Fruit fly (Drosophila melanogaster) whole organism, prepupa: Measurements from ENCODE around the gene nonA-l.

Experiments
- Blimp-1 ChIP-seq: fragments of 200-800 bp; sonication (Bioruptor generic); optimal IDR thresholded peaks from 3 replicates; lab custom pipeline; 2017; ENCODE audit warnings: missing biosample characterization, missing genetic modification characterization, mild to moderate bottlenecking, moderate library complexity, missing genetic modification reagents
- CG10631 ChIP-seq: fragments of 200-800 bp; sonication (Bioruptor generic); optimal IDR thresholded peaks from 2 replicates; lab custom pipeline; 2016; ENCODE audit warnings: missing biosample characterization, missing genetic modification characterization
- CG11294 ChIP-seq: fragments of 200-800 bp; sonication (Bioruptor generic); IDR thresholded peaks from 2 replicates; pipeline ENCODE4 v1.3.6; 2022; ENCODE audit warnings: missing biosample characterization, missing genetic modification characterization
- CG11762 ChIP-seq: fragments of 200-800 bp; sonication (Bioruptor generic); optimal IDR thresholded peaks from 3 replicates; lab custom pipeline; 2016; ENCODE audit warnings: missing biosample characterization, missing genetic modification characterization; ENCODE audit not compliant: insufficient read depth
- CG15336 ChIP-seq: fragments of 200-800 bp; sonication (Bioruptor generic); IDR thresholded peaks from 2 replicates; pipeline ENCODE4 v1.3.6; 2022; ENCODE audit warnings: missing biosample characterization, missing genetic modification characterization
- CG16779 ChIP-seq: fragments of 200-800 bp; sonication (Bioruptor generic); optimal IDR thresholded peaks from 3 replicates; lab custom pipeline; 2017; ENCODE audit warnings: missing biosample characterization, mild to moderate bottlenecking, missing genetic modification characterization
- CG3032 ChIP-seq: fragments of 200-800 bp; optimal IDR thresholded peaks from 2 replicates; lab custom pipeline; 2019; ENCODE audit warnings: missing biosample characterization, mild to moderate bottlenecking, missing genetic modification characterization, moderate library complexity
- CG32006 ChIP-seq: fragments of 200-800 bp; sonication (Bioruptor generic); optimal IDR thresholded peaks from 3 replicates; lab custom pipeline; 2017; ENCODE audit warnings: missing biosample characterization, mild to moderate bottlenecking, missing genetic modification characterization
- CG34406 ChIP-seq: fragments of 200-800 bp; sonication (Bioruptor generic); optimal IDR thresholded peaks from 3 replicates; lab custom pipeline; 2016; ENCODE audit warnings: missing biosample characterization, missing genetic modification characterization
- CG3919 ChIP-seq: fragments of 200-800 bp; sonication (Bioruptor generic); optimal IDR thresholded peaks from 3 replicates; lab custom pipeline; 2016; ENCODE audit warnings: missing biosample characterization, missing genetic modification characterization
- CG4318 ChIP-seq: fragments of 200-800 bp; sonication (Bioruptor generic); optimal IDR thresholded peaks from 3 replicates; lab custom pipeline; 2017; ENCODE audit warnings: missing biosample characterization, mild to moderate bottlenecking, missing genetic modification characterization
- CG6163 ChIP-seq: fragments of 200-800 bp; sonication (Bioruptor generic); IDR thresholded peaks from 3 replicates; pipeline ENCODE4 v1.3.6; 2022; ENCODE audit warnings: missing biosample characterization, missing genetic modification characterization
- CG6276 ChIP-seq: fragments of 200-800 bp; sonication (Bioruptor generic); optimal IDR thresholded peaks from 2 replicates; lab custom pipeline; 2017; ENCODE audit warnings: missing biosample characterization, mild to moderate bottlenecking, missing genetic modification characterization
- CG6808 ChIP-seq: fragments of 200-800 bp; sonication (Bioruptor generic); optimal IDR thresholded peaks from 3 replicates; lab custom pipeline; 2017; ENCODE audit warnings: missing biosample characterization, missing genetic modification characterization, mild to moderate bottlenecking, moderate library complexity, missing genetic modification reagents
- CG7368 ChIP-seq: fragments of 200-800 bp; sonication (Bioruptor generic); optimal IDR thresholded peaks from 3 replicates; lab custom pipeline; 2016; ENCODE audit warnings: missing biosample characterization, missing genetic modification characterization
- CG8119 ChIP-seq: fragments of 200-800 bp; sonication (Bioruptor generic); IDR thresholded peaks from 3 replicates; pipeline ENCODE4 v1.3.6; 2022; ENCODE audit warnings: missing biosample characterization, missing genetic modification characterization
- CG8319 ChIP-seq: fragments of 200-800 bp; sonication (Bioruptor generic); optimal IDR thresholded peaks from 3 replicates; lab custom pipeline; 2016; ENCODE audit warnings: missing biosample characterization, missing genetic modification characterization
- Eip75B ChIP-seq: fragments of 200-800 bp; sonication (Bioruptor generic); optimal IDR thresholded peaks from 3 replicates; lab custom pipeline; 2016; ENCODE audit warnings: missing biosample characterization, missing genetic modification characterization
- Eip78C ChIP-seq: fragments of 200-800 bp; sonication (Bioruptor generic); peaks from one replicate; lab custom pipeline; 2016; ENCODE audit warnings: missing biosample characterization, missing genetic modification characterization
- Eip93F ChIP-seq: fragments of 200-800 bp; sonication (Bioruptor generic); optimal IDR thresholded peaks from 2 replicates; lab custom pipeline; 2016; ENCODE audit warnings: missing biosample characterization, mild to moderate bottlenecking, missing genetic modification characterization
- Ets21C ChIP-seq: fragments of 200-800 bp; sonication (Bioruptor generic); optimal IDR thresholded peaks from 3 replicates; lab custom pipeline; 2016; ENCODE audit warnings: missing biosample characterization, missing genetic modification characterization
- Ets96B ChIP-seq: fragments of 200-800 bp; optimal IDR thresholded peaks from 2 replicates; lab custom pipeline; 2019; ENCODE audit warnings: missing biosample characterization, mild to moderate bottlenecking, missing genetic modification characterization, moderate library complexity
- Hr4 ChIP-seq: fragments of 200-800 bp; sonication (Bioruptor generic); optimal IDR thresholded peaks from 3 replicates; lab custom pipeline; 2016; ENCODE audit warnings: missing biosample characterization, missing genetic modification characterization
- Lpt ChIP-seq: fragments of 200-800 bp; sonication (Bioruptor generic); optimal IDR thresholded peaks from 3 replicates; lab custom pipeline; 2016; ENCODE audit warnings: missing biosample characterization, missing genetic modification characterization
- Met ChIP-seq: fragments of 200-800 bp; sonication (Bioruptor generic); optimal IDR thresholded peaks from 3 replicates; lab custom pipeline; 2016; ENCODE audit warnings: missing biosample characterization, missing genetic modification characterization
- Sox14 ChIP-seq: fragments of 200-800 bp; sonication (Bioruptor generic); optimal IDR thresholded peaks from 3 replicates; lab custom pipeline; 2016; ENCODE audit warnings: missing biosample characterization, missing genetic modification characterization
- Sox15 ChIP-seq: fragments of 200-800 bp; sonication (Bioruptor generic); optimal IDR thresholded peaks from 3 replicates; lab custom pipeline; 2016; ENCODE audit warnings: missing biosample characterization, missing genetic modification characterization
- acj6 ChIP-seq: fragments of 200-800 bp; sonication (Bioruptor generic); optimal IDR thresholded peaks from 3 replicates; lab custom pipeline; 2016; ENCODE audit warnings: missing biosample characterization, missing genetic modification characterization
- cyc ChIP-seq: fragments of 200-800 bp; sonication (Bioruptor generic); optimal IDR thresholded peaks from 3 replicates; lab custom pipeline; 2016; ENCODE audit warnings: missing biosample characterization, missing genetic modification characterization
- dsx ChIP-seq: fragments of 200-800 bp; optimal IDR thresholded peaks from 3 replicates; lab custom pipeline; 2019; ENCODE audit warnings: missing biosample characterization, mild to moderate bottlenecking, missing genetic modification characterization, moderate library complexity; ENCODE audit not compliant: poor library complexity, severe bottlenecking
- eg ChIP-seq: fragments of 200-800 bp; sonication (Bioruptor generic); IDR thresholded peaks from 3 replicates; pipeline ENCODE4 v1.3.6; 2022; ENCODE audit warnings: missing biosample characterization, missing genetic modification characterization
- esn ChIP-seq: fragments of 200-800 bp; sonication (Bioruptor generic); optimal IDR thresholded peaks from 2 replicates; lab custom pipeline; 2016; ENCODE audit warnings: missing biosample characterization, mild to moderate bottlenecking, missing genetic modification characterization, moderate library complexity
- fd59A ChIP-seq: fragments of 200-800 bp; sonication (Bioruptor generic); optimal IDR thresholded peaks from 2 replicates; lab custom pipeline; 2017; ENCODE audit warnings: missing biosample characterization, mild to moderate bottlenecking, missing genetic modification characterization, missing genetic modification reagents
- fd85E ChIP-seq: fragments of 200-800 bp; sonication (Bioruptor generic); optimal IDR thresholded peaks from 3 replicates; lab custom pipeline; 2016; ENCODE audit warnings: missing biosample characterization, missing genetic modification characterization
- net ChIP-seq: fragments of 200-800 bp; sonication (Bioruptor generic); optimal IDR thresholded peaks from 3 replicates; lab custom pipeline; 2016; ENCODE audit warnings: missing biosample characterization, missing genetic modification characterization
- pdm3 ChIP-seq: fragments of 200-800 bp; sonication (Bioruptor generic); optimal IDR thresholded peaks from 3 replicates; lab custom pipeline; 2016; ENCODE audit warnings: missing biosample characterization, missing genetic modification characterization
- salr ChIP-seq, 2 experiments: fragments of 200-800 bp; sonication (Bioruptor generic); optimal IDR thresholded peaks; 3 replicates each; lab custom pipeline; 2016 to 2018; ENCODE audit warnings: missing biosample characterization in 2 of 2, missing genetic modification characterization in 2 of 2, mild to moderate bottlenecking in 1 of 2
- spab ChIP-seq: fragments of 200-800 bp; sonication (Bioruptor generic); optimal IDR thresholded peaks from 2 replicates; lab custom pipeline; 2017; ENCODE audit warnings: missing biosample characterization, mild to moderate bottlenecking, missing genetic modification characterization, missing genetic modification reagents
- ss ChIP-seq, 2 experiments: fragments of 200-800 bp; sonication (Bioruptor generic); optimal IDR thresholded peaks; 2 replicates in 1 of 2; 3 replicates in 1 of 2; lab custom pipeline; 2017 to 2018; ENCODE audit warnings: mild to moderate bottlenecking in 2 of 2, missing biosample characterization in 2 of 2, missing genetic modification characterization in 2 of 2, moderate library complexity in 1 of 2
- svp ChIP-seq: fragments of 200-800 bp; sonication (Bioruptor generic); peaks from one replicate; lab custom pipeline; 2016; ENCODE audit warnings: missing biosample characterization, missing genetic modification characterization

The nonA-l gene

DNA sequence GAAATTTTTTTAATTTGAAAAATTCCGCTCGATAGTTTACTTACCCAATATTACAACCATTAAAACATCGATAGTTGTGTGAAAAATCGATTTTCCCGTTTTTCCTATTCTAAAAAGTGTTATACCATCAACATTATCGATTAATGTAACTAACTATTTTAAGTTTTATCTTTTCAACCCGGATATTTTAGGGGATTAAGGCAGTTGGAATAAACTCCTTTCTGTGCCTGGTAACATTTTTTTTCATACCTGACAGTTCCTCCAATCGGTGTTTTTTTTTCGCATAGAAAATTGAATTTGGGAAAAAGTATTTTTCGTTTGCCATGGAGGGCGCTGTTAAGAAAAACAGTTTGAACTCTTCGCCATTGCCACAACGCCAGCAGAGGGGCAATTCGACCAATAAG, at the start of gene nonA-l:
nonA-l (plus strand) TSS at position 201 of the 404 bp plus-strand sequence.
- no peak for TF ChIP-seq eg
- TF ChIP-seq acj6 (GFP tag; lab: Kevin White, UChicago) = no peak
- TF ChIP-seq cyc (GFP tag; lab: Kevin White, UChicago) = no peak
- TF ChIP-seq fd59A (GFP tag; lab: Kevin White, UChicago) = no peak
- TF ChIP-seq pdm3 (GFP tag; lab: Kevin White, UChicago) = no peak
- TF ChIP-seq CG10631 (GFP tag; lab: Kevin White, UChicago) = no peak
- no peak for TF ChIP-seq Ets96B
- no peak for TF ChIP-seq Sox15 (GFP tag; lab: Kevin White, UChicago)
- TF ChIP-seq Blimp-1 = no peak
- no peak for TF ChIP-seq CG4318 (GFP tag; lab: Kevin White, UChicago)
- no peak for TF ChIP-seq Lpt (GFP tag; lab: Kevin White, UChicago)
- TF ChIP-seq dsx = no peak
- no peak for TF ChIP-seq CG16779 (tag; lab: Kevin White, UChicago)
- TF ChIP-seq, all 60 proteins: peak for 0

DNA sequence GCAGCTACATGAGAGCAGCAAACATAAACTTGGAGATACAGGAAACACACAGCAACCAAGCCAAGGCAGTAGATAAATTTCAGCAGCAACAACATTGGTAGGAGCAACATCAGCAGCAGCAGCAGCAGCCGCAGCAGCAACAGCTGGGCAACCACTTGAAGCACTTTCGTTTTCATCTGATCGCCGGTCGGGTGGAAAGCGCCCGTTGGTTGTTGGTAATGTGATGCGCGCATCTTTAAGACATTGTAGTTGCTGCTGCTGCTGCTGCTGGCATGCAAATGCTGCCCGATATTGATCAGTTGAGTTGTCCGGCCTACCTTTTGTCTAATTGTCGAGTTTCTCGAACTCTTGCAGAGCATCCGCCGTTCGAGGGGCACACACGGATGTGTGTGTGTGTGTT, 48.6 kb upstream of the nonA-l start:
- TF ChIP-seq CG3919 (GFP tag; lab: Kevin White, UChicago) (peak; percentile 13), CG34406 (no peak), Eip78C (no peak)

DNA sequence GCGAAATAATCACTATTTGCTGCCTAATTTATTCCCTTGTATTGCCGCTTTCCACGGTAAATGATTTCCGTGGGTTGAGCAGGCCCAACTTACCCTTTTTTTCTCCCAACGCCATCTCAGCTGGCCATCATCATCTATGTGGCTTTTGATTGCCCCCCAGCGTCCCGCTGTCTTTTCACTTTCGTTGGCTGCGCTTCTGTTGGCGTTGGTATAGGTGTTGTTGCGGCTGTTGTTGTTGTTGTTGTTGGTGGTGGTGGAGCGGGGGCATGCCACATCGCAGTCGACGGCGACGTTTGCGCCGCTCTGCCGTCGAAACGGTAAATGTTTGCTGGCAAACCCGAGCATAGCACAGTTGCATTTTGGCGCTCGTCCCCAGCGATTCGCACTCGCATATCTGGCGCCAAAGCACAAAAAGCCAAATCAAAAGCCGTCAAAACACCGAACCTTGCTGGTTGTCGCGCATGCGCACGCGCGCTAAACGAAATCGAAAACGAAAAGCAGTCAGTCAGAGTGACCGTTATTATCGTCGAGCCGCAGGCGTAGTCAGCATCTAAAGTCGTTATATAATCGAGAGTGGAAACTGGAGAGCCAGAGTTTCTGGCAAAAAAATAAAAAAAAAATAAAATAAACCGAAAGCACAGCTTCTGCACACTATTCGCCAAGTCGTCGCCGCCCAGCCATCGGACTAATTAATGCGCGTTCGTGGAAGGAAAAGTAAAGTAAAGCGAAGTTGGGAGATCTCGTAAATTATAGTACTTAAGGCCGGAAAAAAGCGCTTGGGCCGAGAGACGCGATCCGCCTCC, 45.7 kb upstream of the nonA-l start, which contains the start of gene CG14892:
CG14892 (plus strand) TSS at position 359 of the 803 bp plus-strand sequence.
- TF ChIP-seq Eip78C (peak; percentile 42), Hr4 (no peak), Ets21C (no peak), net (GFP tag; lab: Kevin White, UChicago) (no peak), ss (GFP tag; optimal IDR thresholded peaks at IDR 0.05; lab: Kevin White, UChicago) (no peak), eg (0 out of 3 replicates have a peak, but pooled peaks have one; percentile 9), CG32006 (no peak), CG8119 (peak; percentile 43; the same call in 1 of the 3 replicates), CG6276 (GFP tag; lab: Kevin White, UChicago) (no peak), CG11294 (GFP tag; lab: Robert Waterston, UW) (no peak), Sox14 (GFP tag; lab: Kevin White, UChicago) (no peak), cyc (GFP tag; lab: Kevin White, UChicago) (no peak), spab (no peak), Eip93F (GFP tag; lab: Kevin White, UChicago) (no peak), pdm3 (GFP tag; lab: Kevin White, UChicago) (no peak), CG3032 (tag; lab: Kevin White, UChicago) (no peak), CG16779 (tag; lab: Kevin White, UChicago) (no peak), CG10631 (GFP tag; lab: Kevin White, UChicago) (no peak)
- TF ChIP-seq, all 60 proteins: peak for 3

DNA sequence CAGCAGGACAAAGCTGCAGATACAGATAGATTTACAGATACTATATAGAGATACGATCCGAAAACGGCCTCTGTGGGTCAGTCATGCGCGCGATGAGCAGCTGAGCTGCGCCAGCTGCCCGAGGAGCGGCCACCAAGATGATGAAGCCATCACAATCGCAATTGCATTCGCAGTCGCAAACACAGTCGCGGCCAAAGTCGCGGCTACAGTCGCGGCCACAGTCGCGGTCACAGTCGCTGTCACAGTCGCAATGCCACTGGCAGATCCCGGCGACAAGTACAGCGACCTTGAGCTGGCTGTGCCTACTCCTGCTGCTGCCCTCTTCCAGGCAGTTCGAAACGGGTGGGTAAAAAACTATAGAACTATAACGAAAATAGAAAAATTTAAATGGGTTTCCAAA, 45.0 kb upstream of the nonA-l start:
- TF ChIP-seq fd85E (GFP tag; lab: Kevin White, UChicago) (no peak), Eip78C (peak; percentile 32)

DNA sequence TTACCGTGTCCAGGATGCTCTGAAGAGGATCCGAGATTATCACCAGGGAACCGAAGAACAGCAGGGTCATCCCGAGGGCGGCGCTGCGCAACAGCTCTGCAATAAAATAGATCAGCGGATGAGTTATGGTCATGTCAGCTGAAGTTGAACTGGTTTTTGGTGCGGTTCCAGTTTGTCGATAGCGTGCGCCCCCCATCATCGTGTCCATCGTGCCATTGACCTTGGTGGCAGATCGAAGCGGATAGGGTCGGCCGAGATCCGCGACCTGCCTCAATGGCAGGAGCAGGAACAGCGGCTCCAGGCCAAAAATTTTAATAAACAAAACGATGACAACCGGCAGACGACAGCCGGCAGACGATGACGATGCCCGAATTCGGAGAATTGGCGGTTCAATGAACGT, 40.4 kb upstream of the nonA-l start:
- TF ChIP-seq ss (GFP tag; optimal IDR thresholded peaks at IDR 0.05; lab: Kevin White, UChicago) = peak in 1 of 2 experiments; percentile 32
- TF ChIP-seq CG15336 (GFP tag; lab: Robert Waterston, UW) = no peak

DNA sequence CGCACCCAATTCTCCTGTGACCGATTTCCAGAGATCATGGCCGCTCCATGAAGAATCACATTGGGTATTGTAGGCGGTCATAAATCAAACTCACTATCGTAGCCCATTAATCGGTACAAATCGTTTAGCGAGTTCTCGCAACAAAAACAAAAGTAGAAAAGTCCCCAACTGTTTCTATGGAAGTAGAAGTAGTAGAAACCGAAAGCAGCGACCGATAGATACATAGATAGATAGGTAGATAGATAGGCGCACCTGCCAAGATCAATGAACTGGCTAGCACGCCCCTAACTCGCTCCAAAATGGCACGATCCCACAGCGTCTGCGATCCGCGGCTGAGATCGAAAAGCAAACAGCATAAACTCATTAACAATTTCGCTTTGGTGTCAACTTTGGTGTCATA, 39.3 kb upstream of the nonA-l start:
- TF ChIP-seq Met (GFP tag; lab: Kevin White, UChicago) (no peak), CG4318 (GFP tag; lab: Kevin White, UChicago) (no peak), dsx (no peak), CG34406 (no peak), esn (GFP tag; lab: Kevin White, UChicago) (no peak), Ets96B (no peak), salr (GFP tag; optimal IDR thresholded peaks at IDR 0.05; lab: Kevin White, UChicago) (no peak), svp (GFP tag; lab: Kevin White, UChicago) (no peak), CG6808 (GFP tag; lab: Kevin White, UChicago) (no peak), CG7368 (GFP tag; lab: Kevin White, UChicago) (no peak), fd59A (GFP tag; lab: Kevin White, UChicago) (no peak), CG10631 (GFP tag; lab: Kevin White, UChicago) (no peak), CG11762 (GFP tag; lab: Kevin White, UChicago) (no peak), eg (no peak), ss (GFP tag; optimal IDR thresholded peaks at IDR 0.05; lab: Kevin White, UChicago) (no peak), CG6163 (GFP tag; lab: Robert Waterston, UW) (no peak), CG8319 (GFP tag; lab: Kevin White, UChicago) (no peak), Eip75B (GFP tag; lab: Kevin White, UChicago) (no peak)
